Worm (Caenorhabditis elegans): Measurements from ENCODE around the gene F44E7.7.

F44E7.7 gene

ce11 chrV:5799373-5799772 lies 14.1 kb upstream of the F44E7.7 start, which contains the start of gene cyn-17:
Gene cyn-17 (plus strand): TSS chrV:5799673.
- TF ChIP-seq unc-62 (GFP tag; optimal IDR thresholded peaks at IDR 0.05 in 1 of 2): no peak
- no peak for TF ChIP-seq unc-62 (tag; optimal IDR thresholded peaks at IDR 0.05)
- no peak for TF ChIP-seq mxl-2 (GFP tag; conservative IDR thresholded peaks at IDR 0.05)
- no peak for TF ChIP-seq dve-1 (tag; optimal IDR thresholded peaks at IDR 0.05; ENCODE audit: insufficient read depth)
- no peak for TF ChIP-seq F26F4.8 (GFP tag; conservative IDR thresholded peaks at IDR 0.05)
- no peak for TF ChIP-seq ama-1 (optimal IDR thresholded peaks at IDR 0.05)
- no peak for TF ChIP-seq egl-27 (tag; optimal IDR thresholded peaks at IDR 0.05)
- no peak for TF ChIP-seq zip-2 (tag; optimal IDR thresholded peaks at IDR 0.05)
- TF ChIP-seq fkh-10 (GFP tag; optimal IDR thresholded peaks at IDR 0.05): no peak
- no peak for TF ChIP-seq unc-130 (GFP tag; optimal IDR thresholded peaks at IDR 0.05)
- no peak for TF ChIP-seq ceh-62 (tag; optimal IDR thresholded peaks at IDR 0.05)
- TF ChIP-seq php-3 (GFP tag; IDR thresholded peaks at IDR 0.05): no peak
- TF ChIP-seq nhr-102 (tag; optimal IDR thresholded peaks at IDR 0.05): no peak
- no peak for TF ChIP-seq dmd-9 (GFP tag; IDR thresholded peaks at IDR 0.05)

ce11 chrV:5798132-5798531 lies 12.9 kb upstream of the F44E7.7 start, which contains the start of gene nstp-3:
Gene nstp-3 (minus strand): TSS chrV:5798232.
- TF ChIP-seq lsy-2 (tag; optimal IDR thresholded peaks at IDR 0.05) (no peak), zag-1 (tag; optimal IDR thresholded peaks at IDR 0.05) (no peak), daf-8 (GFP tag; IDR thresholded peaks at IDR 0.05) (no peak), nhr-237 (tag; optimal IDR thresholded peaks at IDR 0.05) (no peak), pqm-1 (tag; optimal IDR thresholded peaks at IDR 0.05) (no peak), aha-1 (tag) (peak; percentile 52)

- TF ChIP-seq rbr-2 (tag; optimal IDR thresholded peaks at IDR 0.05) (no peak), daf-12 (tag; optimal IDR thresholded peaks at IDR 0.05) (no peak), ceh-28 (tag; optimal IDR thresholded peaks at IDR 0.05) (no peak), ztf-11 (tag; optimal IDR thresholded peaks at IDR 0.05) (no peak), dmd-6 (GFP tag; IDR thresholded peaks at IDR 0.05) (no peak), aly-2 (tag; optimal IDR thresholded peaks at IDR 0.05) (no peak), hif-1 (tag; optimal IDR thresholded peaks at IDR 0.05) (no peak)
These were observed 6.8 kb upstream of the F44E7.7 start, which contains the start of gene ZC250.2 for ce11 chrV:5792031-5792430. Gene ZC250.2 (plus strand): TSS chrV:5792331.

ce11 chrV:5790497-5791280 lies 5.4 kb upstream of the F44E7.7 start, which contains the start of the genes nhr-142 and F44E7.9:
Gene nhr-142 (minus strand): TSS chrV:5790553.
Gene F44E7.9 (plus strand): TSS chrV:5791230.
- TF ChIP-seq egl-27 (tag; optimal IDR thresholded peaks at IDR 0.05): no peak
- no peak for TF ChIP-seq mxl-3 (GFP tag; optimal IDR thresholded peaks at IDR 0.05)
- TF ChIP-seq Y5F2A.4 (GFP tag; optimal IDR thresholded peaks at IDR 0.05): no peak
- no peak for TF ChIP-seq F26F4.8 (GFP tag; conservative IDR thresholded peaks at IDR 0.05)
- TF ChIP-seq zip-2 (tag; optimal IDR thresholded peaks at IDR 0.05): peak; percentile 14
- TF ChIP-seq nhr-41 (GFP tag; IDR thresholded peaks at IDR 0.05): no peak
- no peak for TF ChIP-seq Y75B8A.6 (GFP tag; IDR thresholded peaks at IDR 0.05)
- no peak for TF ChIP-seq tag-97 (GFP tag; IDR thresholded peaks at IDR 0.05)
- peak; percentile 37 for TF ChIP-seq duxl-1 (tag; optimal IDR thresholded peaks at IDR 0.05; ENCODE audit: poor library complexity)
- TF ChIP-seq spr-1 (tag; optimal IDR thresholded peaks at IDR 0.05): peak; percentile 83
- peak; percentile 33 to 89 for TF ChIP-seq lsy-2 (tag; optimal IDR thresholded peaks at IDR 0.05)
- no peak for TF ChIP-seq daf-12 (tag; optimal IDR thresholded peaks at IDR 0.05)
- TF ChIP-seq ceh-44 (GFP tag; IDR thresholded peaks at IDR 0.05): peak; percentile 48; the same call in 1 of the 2 replicates
- peak; percentile 89 for TF ChIP-seq rbr-2 (tag; optimal IDR thresholded peaks at IDR 0.05)
- peak; percentile 87 for TF ChIP-seq lin-38 (GFP tag; IDR thresholded peaks at IDR 0.05)
- TF ChIP-seq unc-62 (GFP tag; optimal IDR thresholded peaks at IDR 0.05 in 1 of 2): no peak
- no peak for TF ChIP-seq unc-62 (tag; optimal IDR thresholded peaks at IDR 0.05)
- TF ChIP-seq hif-1 (tag; optimal IDR thresholded peaks at IDR 0.05): peak; percentile 4 to 87
- no peak for TF ChIP-seq php-3 (GFP tag; IDR thresholded peaks at IDR 0.05)
- peak; percentile 80 for TF ChIP-seq lin-13 (GFP tag; optimal IDR thresholded peaks at IDR 0.05)
- TF ChIP-seq hlh-30 (tag; optimal IDR thresholded peaks at IDR 0.05; ENCODE audit: insufficient read depth): peak; percentile 59
- peak; percentile 66 for TF ChIP-seq snpc-1.2 (GFP tag; IDR thresholded peaks at IDR 0.05)
- peak; percentile 75 for TF ChIP-seq unc-130 (GFP tag; optimal IDR thresholded peaks at IDR 0.05)
- TF ChIP-seq Y105C5A.15 (GFP tag; IDR thresholded peaks at IDR 0.05): no peak
- TF ChIP-seq sdz-12 (GFP tag; optimal IDR thresholded peaks at IDR 0.05): no peak
- TF ChIP-seq skn-1 (tag; optimal IDR thresholded peaks at IDR 0.05): no peak
- TF ChIP-seq daf-16 (GFP tag; optimal IDR thresholded peaks at IDR 0.05): no peak
- TF ChIP-seq daf-16 (tag; optimal IDR thresholded peaks at IDR 0.05): peak; percentile 49
- no peak for TF ChIP-seq lim-7 (GFP tag; IDR thresholded peaks at IDR 0.05)

Data from whole organism, L4 larva.